Worm (Caenorhabditis elegans) whole organism, L1 larva: ENCODE data around the gene ech-3.

ENCODE experiments used
- C04F5.9 ChIP-seq: sonication (generic microtip); optimal IDR thresholded peaks from 2 replicates; lab custom pipeline; 2016; ENCODE audit warnings: missing genetic modification characterization, missing compliant biosample characterization
- C16A3.4 ChIP-seq: fragments of 150-350 bp; optimal IDR thresholded peaks from 2 replicates; lab custom pipeline; 2014; ENCODE audit warnings: missing biosample characterization, missing genetic modification characterization
- F16B12.6 ChIP-seq: fragments of 150-350 bp; optimal IDR thresholded peaks from 2 replicates; lab custom pipeline; 2014; ENCODE audit warnings: missing biosample characterization, missing genetic modification characterization
- Y116A8C.19 ChIP-seq: sonication (generic microtip); optimal IDR thresholded peaks from 2 replicates; lab custom pipeline; 2016; ENCODE audit warnings: missing compliant biosample characterization, missing genetic modification characterization, borderline replicate concordance
- aha-1 ChIP-seq: fragments of 150-350 bp; optimal IDR thresholded peaks from 2 replicates; lab custom pipeline; 2014; ENCODE audit warnings: missing biosample characterization, missing genetic modification characterization
- aly-2 ChIP-seq: fragments of 150-350 bp; optimal IDR thresholded peaks from 2 replicates; lab custom pipeline; 2014; ENCODE audit warnings: missing biosample characterization, missing genetic modification characterization
- blmp-1 ChIP-seq: fragments of 150-350 bp; optimal IDR thresholded peaks from 2 replicates; lab custom pipeline; 2014; ENCODE audit warnings: missing biosample characterization, missing genetic modification characterization
- ceh-8 ChIP-seq: fragments of 200-800 bp; sonication (Bioruptor generic); optimal IDR thresholded peaks from 2 replicates; lab custom pipeline; 2018; ENCODE audit warnings: mild to moderate bottlenecking, missing genetic modification characterization, moderate library complexity, missing compliant biosample characterization
- ceh-90 ChIP-seq: sonication (generic microtip); optimal IDR thresholded peaks from 2 replicates; lab custom pipeline; 2016; ENCODE audit warnings: missing genetic modification characterization, missing compliant biosample characterization
- dpl-1 ChIP-seq, 3 experiments: fragments of 150-350 bp in 2 of 3; sonication (generic microtip) in 1 of 3; optimal IDR thresholded peaks; 2 replicates each; lab custom pipeline; 2014 to 2017; ENCODE audit warnings: missing biosample characterization in 3 of 3, missing genetic modification characterization in 3 of 3, missing genetic modification reagents in 3 of 3
- efl-3 ChIP-seq: fragments of 200-800 bp; sonication (Bioruptor generic); optimal IDR thresholded peaks from 2 replicates; lab custom pipeline; 2018; ENCODE audit warnings: mild to moderate bottlenecking, missing genetic modification characterization, missing compliant biosample characterization
- egl-13 ChIP-seq: sonication (generic microtip); optimal IDR thresholded peaks from 2 replicates; lab custom pipeline; 2016; ENCODE audit warnings: missing genotype, missing genetic modification reagents, missing genetic modification characterization, missing compliant biosample characterization
- elt-3 ChIP-seq, 6 experiments: fragments of 150-350 bp in 1 of 6; sonication (generic microtip); optimal IDR thresholded peaks; 2 replicates each; lab custom pipeline; 2017 to 2018; ENCODE audit warnings: missing biosample characterization in 6 of 6, missing genetic modification characterization in 6 of 6, inconsistent platforms in 1 of 6
- fkh-4 ChIP-seq: sonication (generic microtip); optimal IDR thresholded peaks from 2 replicates; lab custom pipeline; 2016; ENCODE audit warnings: missing compliant biosample characterization, missing genetic modification characterization, borderline replicate concordance
- fos-1 ChIP-seq: fragments of 150-350 bp; optimal IDR thresholded peaks from 2 replicates; lab custom pipeline; 2014; ENCODE audit warnings: missing biosample characterization, missing genetic modification characterization
- grh-1 ChIP-seq: fragments of 200-800 bp; sonication (Bioruptor generic); IDR thresholded peaks from 2 replicates; pipeline ENCODE4 v1.3.6; 2022; ENCODE audit warnings: missing genetic modification reagents, missing genetic modification characterization, missing compliant biosample characterization
- hlh-4 ChIP-seq: sonication (generic microtip); optimal IDR thresholded peaks from 2 replicates; lab custom pipeline; 2016; ENCODE audit warnings: mild to moderate bottlenecking, missing genetic modification characterization, missing compliant biosample characterization
- irx-1 ChIP-seq: sonication (generic microtip); optimal IDR thresholded peaks from 2 replicates; lab custom pipeline; 2016; ENCODE audit warnings: missing genetic modification characterization, missing compliant biosample characterization
- lin-13 ChIP-seq: fragments of 150-350 bp; optimal IDR thresholded peaks from 2 replicates; lab custom pipeline; 2014; ENCODE audit warnings: missing biosample characterization, missing genetic modification reagents, missing genetic modification characterization
- lin-14 ChIP-seq: fragments of 200-800 bp; sonication (Bioruptor generic); optimal IDR thresholded peaks from 2 replicates; lab custom pipeline; 2018; ENCODE audit warnings: mild to moderate bottlenecking, missing genetic modification characterization, moderate library complexity, missing compliant biosample characterization
- lir-3 ChIP-seq: sonication (generic microtip); optimal IDR thresholded peaks from 2 replicates; lab custom pipeline; 2016; ENCODE audit warnings: mild to moderate bottlenecking, missing genetic modification characterization, moderate library complexity, missing compliant biosample characterization; ENCODE audit not compliant: poor library complexity
- lsy-2 ChIP-seq, 2 experiments: fragments of 150-350 bp; optimal IDR thresholded peaks; 2 replicates each; lab custom pipeline; 2014; ENCODE audit warnings: missing biosample characterization in 2 of 2, missing genetic modification characterization in 2 of 2
- mdl-1 ChIP-seq, 2 experiments: fragments of 150-350 bp; optimal IDR thresholded peaks; 2 replicates each; lab custom pipeline; 2014 to 2017; ENCODE audit warnings: missing biosample characterization in 2 of 2, missing genetic modification characterization in 2 of 2, inconsistent platforms in 1 of 2
- mef-2 ChIP-seq: fragments of 150-350 bp; optimal IDR thresholded peaks from 2 replicates; lab custom pipeline; 2014; ENCODE audit warnings: missing biosample characterization, missing genetic modification characterization
- mep-1 ChIP-seq: fragments of 150-350 bp; optimal IDR thresholded peaks from 2 replicates; lab custom pipeline; 2014; ENCODE audit warnings: missing biosample characterization, missing genetic modification characterization
- nhr-19 ChIP-seq: fragments of 200-800 bp; sonication (Bioruptor generic); conservative IDR thresholded peaks from 2 replicates; pipeline ENCODE4 v1.3.6; 2022; ENCODE audit warnings: missing genetic modification characterization, missing compliant biosample characterization
- nhr-20 ChIP-seq: sonication (generic microtip); optimal IDR thresholded peaks from 2 replicates; lab custom pipeline; 2016; ENCODE audit warnings: mild to moderate bottlenecking, missing genetic modification characterization, missing compliant biosample characterization
- nhr-237 ChIP-seq: fragments of 150-350 bp; optimal IDR thresholded peaks from 2 replicates; lab custom pipeline; 2014; ENCODE audit warnings: missing biosample characterization, missing genetic modification characterization
- nhr-47 ChIP-seq: sonication (generic microtip); optimal IDR thresholded peaks from 2 replicates; lab custom pipeline; 2016; ENCODE audit warnings: mild to moderate bottlenecking, missing genetic modification characterization, moderate library complexity, missing compliant biosample characterization
- nhr-77 ChIP-seq: fragments of 150-350 bp; optimal IDR thresholded peaks from 2 replicates; lab custom pipeline; 2014; ENCODE audit warnings: missing biosample characterization, missing genetic modification characterization
- nhr-85 ChIP-seq: sonication (generic microtip); peaks from one replicate; lab custom pipeline; 2016; ENCODE audit warnings: missing genetic modification characterization, inconsistent platforms, missing compliant biosample characterization
- nhr-90 ChIP-seq: sonication (generic microtip); optimal IDR thresholded peaks from 2 replicates; lab custom pipeline; 2016; ENCODE audit warnings: mild to moderate bottlenecking, missing genetic modification characterization, missing compliant biosample characterization; ENCODE audit not compliant: poor library complexity
- pag-3 ChIP-seq: sonication (generic microtip); optimal IDR thresholded peaks from 2 replicates; lab custom pipeline; 2017; ENCODE audit warnings: missing genetic modification characterization, mild to moderate bottlenecking, missing compliant biosample characterization, antibody characterized with exemption, borderline replicate concordance; ENCODE audit not compliant: insufficient read depth
- pax-3 ChIP-seq: fragments of 200-800 bp; sonication (Bioruptor generic); optimal IDR thresholded peaks from 2 replicates; lab custom pipeline; 2018; ENCODE audit warnings: mild to moderate bottlenecking, missing genetic modification characterization, moderate library complexity, missing compliant biosample characterization
- pqm-1 ChIP-seq: sonication (generic microtip); optimal IDR thresholded peaks from 3 replicates; lab custom pipeline; 2017; ENCODE audit warnings: missing biosample characterization, missing genetic modification characterization
- rnt-1 ChIP-seq: sonication (generic microtip); optimal IDR thresholded peaks from 2 replicates; lab custom pipeline; 2016; ENCODE audit warnings: mild to moderate bottlenecking, missing genetic modification characterization, moderate library complexity, missing compliant biosample characterization
- skn-1 ChIP-seq: fragments of 150-350 bp; optimal IDR thresholded peaks from 2 replicates; lab custom pipeline; 2014; ENCODE audit warnings: missing biosample characterization, missing genetic modification characterization
- sox-4 ChIP-seq: sonication (generic microtip); optimal IDR thresholded peaks from 2 replicates; lab custom pipeline; 2016; ENCODE audit warnings: missing genetic modification characterization, missing compliant biosample characterization
- sptf-1 ChIP-seq: fragments of 150-350 bp; optimal IDR thresholded peaks from 2 replicates; lab custom pipeline; 2014; ENCODE audit warnings: missing biosample characterization, missing genetic modification characterization
- sup-37 ChIP-seq: fragments of 200-800 bp; sonication (Bioruptor generic); optimal IDR thresholded peaks from 2 replicates; lab custom pipeline; 2018; ENCODE audit warnings: mild to moderate bottlenecking, missing genetic modification characterization, missing compliant biosample characterization
- swsn-7 ChIP-seq: sonication (generic microtip); optimal IDR thresholded peaks from 2 replicates; lab custom pipeline; 2016; ENCODE audit warnings: missing genetic modification characterization, missing compliant biosample characterization
- tbx-2 ChIP-seq: sonication (generic microtip); optimal IDR thresholded peaks from 2 replicates; lab custom pipeline; 2016; ENCODE audit warnings: missing genetic modification characterization, missing compliant biosample characterization
- unc-130 ChIP-seq: fragments of 150-350 bp; optimal IDR thresholded peaks from 2 replicates; lab custom pipeline; 2017; ENCODE audit warnings: missing biosample characterization, missing genetic modification characterization, inconsistent platforms
- ztf-11 ChIP-seq, 2 experiments: sonication (generic microtip); optimal IDR thresholded peaks; 2 replicates each; lab custom pipeline; 2016 to 2017; ENCODE audit warnings: missing genetic modification characterization in 2 of 2, missing biosample characterization in 1 of 2, missing compliant biosample characterization in 1 of 2
- ztf-4 ChIP-seq: fragments of 150-350 bp; optimal IDR thresholded peaks from 2 replicates; lab custom pipeline; 2014; ENCODE audit warnings: missing biosample characterization, missing genetic modification characterization

Gene ech-3

ce11 chrV:8031121-8031520 is 9.1 kb downstream of the ech-3 start, which contains the start of gene vars-1 (continued):
- TF ChIP-seq sox-4 (tag; lab: Kevin White, UChicago) (no peak), dpl-1 (GFP tag; optimal IDR thresholded peaks at IDR 0.05; lab: Kevin White, UChicago) (peak; percentile 92 to 97 (median 97)), sptf-1 (tag; lab: Kevin White, UChicago) (no peak), efl-3 (GFP tag; lab: Kevin White, UChicago) (no peak), ceh-8 (no peak), pag-3 (no peak), swsn-7 (tag; lab: Kevin White, UChicago) (peak; percentile 53), nhr-85 (peak; percentile 65), F16B12.6 (tag; lab: Kevin White, UChicago) (peak; percentile 52), lin-13 (GFP tag; lab: Kevin White, UChicago) (no peak), aly-2 (tag; lab: Kevin White, UChicago) (peak; percentile 0), pax-3 (tag; lab: Kevin White, UChicago) (no peak), blmp-1 (tag; lab: Kevin White, UChicago) (peak; percentile 70)

- TF ChIP-seq unc-130 (tag; lab: Kevin White, UChicago) (no peak), blmp-1 (tag; lab: Kevin White, UChicago) (no peak), pqm-1 (tag; lab: Kevin White, UChicago) (no peak), mep-1 (tag; lab: Kevin White, UChicago) (no peak), mdl-1 (tag; optimal IDR thresholded peaks at IDR 0.05; lab: Kevin White, UChicago) (no peak), aha-1 (tag; lab: Kevin White, UChicago) (no peak), nhr-90 (no peak), dpl-1 (GFP tag; optimal IDR thresholded peaks at IDR 0.05; lab: Kevin White, UChicago) (no peak), sox-4 (tag; lab: Kevin White, UChicago) (no peak), tbx-2 (tag; lab: Kevin White, UChicago) (no peak), lir-3 (tag; lab: Kevin White, UChicago) (no peak), hlh-4 (tag; lab: Kevin White, UChicago) (no peak), lin-14 (GFP tag; lab: Kevin White, UChicago) (no peak), skn-1 (tag; lab: Kevin White, UChicago) (no peak)
These were observed 12.8 kb downstream of the ech-3 start, which contains the start of gene algn-12 for ce11 chrV:8034811-8035210. TSS of gene algn-12 (plus strand) at chrV:8035111.

DNA sequence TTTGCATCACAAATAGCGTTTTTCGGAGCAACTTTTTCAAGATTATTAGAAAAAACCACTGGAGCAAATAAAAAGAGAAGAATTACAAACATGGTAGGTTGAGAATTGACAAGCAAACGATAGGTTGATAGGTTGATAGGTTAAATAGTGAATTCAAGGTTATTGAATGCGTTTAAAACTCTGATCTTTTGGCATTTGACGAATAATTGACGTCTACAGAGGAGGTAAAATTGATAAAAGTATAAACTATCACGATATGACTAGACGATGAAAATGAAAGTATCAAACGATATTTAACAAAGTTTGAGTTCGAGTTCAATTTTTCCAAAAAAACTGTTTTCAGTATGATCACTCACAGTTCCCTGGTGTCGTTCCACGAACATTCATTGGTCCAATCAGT is 13.9 kb downstream of the ech-3 start, which contains the start of gene ZC513.14:
TSS of gene ZC513.14 (minus strand) at position 101 of the 400 bp plus-strand sequence.
- TF ChIP-seq C04F5.9 (tag; lab: Kevin White, UChicago) = no peak

- no peak for TF ChIP-seq C16A3.4 (tag; lab: Kevin White, UChicago)
- no peak for TF ChIP-seq lin-13 (GFP tag; lab: Kevin White, UChicago)
- no peak for TF ChIP-seq ztf-11 (tag; optimal IDR thresholded peaks at IDR 0.05; lab: Kevin White, UChicago)
- TF ChIP-seq sup-37 (GFP tag; lab: Kevin White, UChicago) = no peak
- peak; percentile 46 for TF ChIP-seq grh-1 (GFP tag; lab: Robert Waterston, UW)
- no peak for TF ChIP-seq nhr-237 (tag; lab: Kevin White, UChicago)
- TF ChIP-seq ztf-4 (tag; lab: Kevin White, UChicago) = peak; percentile 72
- TF ChIP-seq fos-1 = no peak
- peak; percentile 30 to 32 for TF ChIP-seq lsy-2 (tag; optimal IDR thresholded peaks at IDR 0.05; lab: Kevin White, UChicago)
- no peak for TF ChIP-seq ceh-90 (tag; lab: Kevin White, UChicago)
- TF ChIP-seq dpl-1 (GFP tag; optimal IDR thresholded peaks at IDR 0.05; lab: Kevin White, UChicago) = no peak
- peak; percentile 13 for TF ChIP-seq nhr-19 (GFP tag; lab: Robert Waterston, UW)
- TF ChIP-seq skn-1 (tag; lab: Kevin White, UChicago) = no peak
- TF ChIP-seq egl-13 (tag; lab: Kevin White, UChicago) = no peak
- TF ChIP-seq nhr-85 = peak; percentile 77
- TF ChIP-seq nhr-20 (tag; lab: Kevin White, UChicago) = peak; percentile 48
- no peak for TF ChIP-seq rnt-1 (tag; lab: Kevin White, UChicago)
- TF ChIP-seq nhr-47 (tag; lab: Kevin White, UChicago) = peak; percentile 28
- no peak for TF ChIP-seq aly-2 (tag; lab: Kevin White, UChicago)
- peak in 2 of 6 experiments; percentile 42 to 73 for TF ChIP-seq elt-3 (tag; optimal IDR thresholded peaks at IDR 0.05; lab: Kevin White, UChicago)
- no peak for TF ChIP-seq irx-1
- TF ChIP-seq mef-2 (tag; lab: Kevin White, UChicago) = no peak
- peak; percentile 40 for TF ChIP-seq mep-1 (tag; lab: Kevin White, UChicago)
- TF ChIP-seq nhr-77 (tag; lab: Kevin White, UChicago) = no peak
- no peak for TF ChIP-seq fkh-4
- TF ChIP-seq hlh-4 (tag; lab: Kevin White, UChicago) = no peak
- no peak for TF ChIP-seq F16B12.6 (tag; lab: Kevin White, UChicago)
- peak; percentile 13 for TF ChIP-seq swsn-7 (tag; lab: Kevin White, UChicago)
- no peak for TF ChIP-seq Y116A8C.19 (tag; lab: Kevin White, UChicago)
- peak; percentile 66 for TF ChIP-seq nhr-90
These were observed 17.1 kb downstream of the ech-3 start for ce11 chrV:8039085-8039525.
